Worm (Caenorhabditis elegans): ENCODE data around the gene doxa-1.

doxa-1 gene

DNA sequence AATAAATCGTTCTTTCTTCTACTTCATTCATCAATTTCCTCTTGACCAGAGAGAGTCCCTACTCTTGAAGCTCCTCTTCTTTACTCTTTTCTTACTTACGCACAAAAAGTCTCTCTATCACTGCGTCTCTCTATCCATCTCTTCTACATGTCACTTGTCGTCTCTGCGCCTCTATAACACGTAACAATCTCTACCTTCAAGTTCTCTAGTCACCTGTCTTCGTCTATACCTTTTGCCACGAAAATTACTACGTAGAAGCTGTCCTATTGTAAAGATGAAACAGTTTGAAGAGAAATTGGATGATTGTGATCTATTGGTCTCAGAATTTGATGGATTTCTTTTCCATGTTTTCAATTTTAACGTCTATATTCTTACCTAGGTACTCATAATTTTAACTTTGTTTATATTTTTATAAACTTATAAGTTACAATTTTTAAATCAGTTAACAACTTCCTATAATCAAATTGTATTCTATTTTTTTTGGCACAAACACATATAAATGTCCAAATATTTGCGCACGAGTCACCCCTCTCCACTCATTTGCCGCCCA, 24.0 kb upstream of the doxa-1 start, which contains the start of gene C02D5.2 (continued):
- no peak for TF ChIP-seq elt-3 (tag; optimal IDR thresholded peaks at IDR 0.05)
- peak; percentile 45 for TF ChIP-seq fos-1 (tag; optimal IDR thresholded peaks at IDR 0.05)
- TF ChIP-seq nhr-77 (tag; optimal IDR thresholded peaks at IDR 0.05): no peak
- TF ChIP-seq peb-1 (tag; optimal IDR thresholded peaks at IDR 0.05): no peak
- peak; percentile 52 for TF ChIP-seq sma-9 (GFP tag; optimal IDR thresholded peaks at IDR 0.05)
- no peak for TF ChIP-seq sma-9 (tag; optimal IDR thresholded peaks at IDR 0.05)
- TF ChIP-seq nhr-10 (tag; optimal IDR thresholded peaks at IDR 0.05): no peak
- peak; percentile 64 for TF ChIP-seq C34F6.9 (tag; optimal IDR thresholded peaks at IDR 0.05)
- TF ChIP-seq nhr-237 (tag; optimal IDR thresholded peaks at IDR 0.05): no peak
- no peak for TF ChIP-seq Y55F3AM.14 (GFP tag; optimal IDR thresholded peaks at IDR 0.05)
- peak in 1 of 2 experiments; percentile 70 for TF ChIP-seq lsy-2 (tag; optimal IDR thresholded peaks at IDR 0.05)

DNA sequence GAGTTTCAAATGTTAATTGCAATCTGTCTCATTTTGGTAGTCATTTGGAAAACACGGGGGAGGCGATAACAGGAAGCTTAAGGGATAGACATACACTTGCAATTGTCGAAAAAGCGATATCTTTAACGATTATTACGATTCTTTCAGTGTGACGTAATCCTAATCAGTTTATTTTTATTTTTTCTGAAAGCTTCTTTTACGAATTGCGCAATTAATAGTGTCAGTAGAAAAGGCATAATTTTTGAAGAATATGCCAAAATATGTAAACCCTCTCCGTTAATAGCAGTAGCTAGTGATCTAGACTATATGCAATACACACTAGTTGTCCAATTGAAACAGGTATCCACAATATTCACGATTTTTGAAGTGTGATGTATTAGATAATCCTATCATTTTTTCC, 20.5 kb upstream of the doxa-1 start:
- TF ChIP-seq nhr-129 (tag; optimal IDR thresholded peaks at IDR 0.05): no peak
- no peak for TF ChIP-seq ama-1 (optimal IDR thresholded peaks at IDR 0.05)
- no peak for TF ChIP-seq nhr-10 (tag; optimal IDR thresholded peaks at IDR 0.05)
- TF ChIP-seq ceh-16 (tag; optimal IDR thresholded peaks at IDR 0.05): no peak
- TF ChIP-seq nhr-11 (tag; optimal IDR thresholded peaks at IDR 0.05): no peak
- TF ChIP-seq nhr-6 (tag; optimal IDR thresholded peaks at IDR 0.05): no peak
- TF ChIP-seq crh-2 (tag; optimal IDR thresholded peaks at IDR 0.05): no peak
- TF ChIP-seq lsy-2 (tag; optimal IDR thresholded peaks at IDR 0.05): no peak
- TF ChIP-seq snpc-4 (tag; optimal IDR thresholded peaks at IDR 0.05): no peak
- TF ChIP-seq nhr-12 (tag; optimal IDR thresholded peaks at IDR 0.05): no peak
- no peak for TF ChIP-seq gmeb-1 (tag; optimal IDR thresholded peaks at IDR 0.05)

DNA sequence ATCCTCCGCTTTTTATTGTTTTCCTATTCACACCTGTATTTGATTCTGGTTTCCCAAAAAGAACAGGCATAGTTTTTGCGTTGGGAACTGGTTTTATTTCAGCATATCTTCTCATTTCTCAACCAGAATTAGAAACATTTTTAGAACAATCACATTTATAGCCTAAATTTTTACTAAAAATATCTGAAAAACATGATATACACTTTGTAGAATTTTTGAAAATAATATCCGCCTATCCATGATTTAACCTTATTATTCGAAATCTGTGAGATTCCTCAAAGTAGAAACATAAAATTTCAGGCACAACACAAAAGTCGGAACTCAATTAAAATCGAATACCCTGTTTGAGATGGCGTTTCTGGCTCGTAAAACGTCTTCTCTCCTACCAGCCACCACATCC, 20.1 kb upstream of the doxa-1 start, which contains the start of gene acdh-6:
TSS of gene acdh-6 (plus strand) at position 301 of the 400 bp plus-strand sequence.
- TF ChIP-seq nhr-129 (tag; optimal IDR thresholded peaks at IDR 0.05) (no peak), mbf-1 (tag; optimal IDR thresholded peaks at IDR 0.05) (no peak), zag-1 (tag; optimal IDR thresholded peaks at IDR 0.05) (no peak), fos-1 (tag; optimal IDR thresholded peaks at IDR 0.05) (no peak), dmd-4 (tag; optimal IDR thresholded peaks at IDR 0.05) (no peak)

DNA sequence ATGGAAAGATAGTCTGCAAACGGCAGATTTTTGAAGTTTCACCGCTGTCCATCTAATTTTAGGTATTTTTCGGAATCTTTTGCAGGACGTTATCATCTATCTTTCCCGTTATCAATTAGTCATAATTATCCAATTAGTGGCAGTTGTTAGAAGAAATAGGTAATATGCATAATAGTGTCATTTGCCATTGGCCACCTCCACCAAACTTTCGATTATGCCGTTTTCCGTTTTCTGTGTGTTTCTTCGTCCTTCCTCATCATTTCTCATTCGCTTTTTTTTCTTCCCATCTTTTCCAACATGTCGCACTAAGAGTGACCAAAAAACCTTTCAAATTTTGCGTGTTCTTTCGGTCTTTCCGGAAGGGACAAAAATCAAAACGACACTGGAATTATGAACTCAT, 16.5 kb upstream of the doxa-1 start:
- TF ChIP-seq nhr-237 (tag; optimal IDR thresholded peaks at IDR 0.05): no peak
- no peak for TF ChIP-seq elt-3 (tag; optimal IDR thresholded peaks at IDR 0.05)
- TF ChIP-seq nhr-21 (tag; optimal IDR thresholded peaks at IDR 0.05): no peak
- no peak for TF ChIP-seq elt-1 (tag; optimal IDR thresholded peaks at IDR 0.05)
- TF ChIP-seq peb-1 (tag; optimal IDR thresholded peaks at IDR 0.05): no peak
- no peak for TF ChIP-seq ztf-4 (tag; optimal IDR thresholded peaks at IDR 0.05)
- TF ChIP-seq mbf-1 (tag; optimal IDR thresholded peaks at IDR 0.05): no peak
- TF ChIP-seq zag-1 (tag; optimal IDR thresholded peaks at IDR 0.05): no peak
- TF ChIP-seq egl-27 (tag; optimal IDR thresholded peaks at IDR 0.05): no peak
- no peak for TF ChIP-seq mab-5 (tag; optimal IDR thresholded peaks at IDR 0.05)

DNA sequence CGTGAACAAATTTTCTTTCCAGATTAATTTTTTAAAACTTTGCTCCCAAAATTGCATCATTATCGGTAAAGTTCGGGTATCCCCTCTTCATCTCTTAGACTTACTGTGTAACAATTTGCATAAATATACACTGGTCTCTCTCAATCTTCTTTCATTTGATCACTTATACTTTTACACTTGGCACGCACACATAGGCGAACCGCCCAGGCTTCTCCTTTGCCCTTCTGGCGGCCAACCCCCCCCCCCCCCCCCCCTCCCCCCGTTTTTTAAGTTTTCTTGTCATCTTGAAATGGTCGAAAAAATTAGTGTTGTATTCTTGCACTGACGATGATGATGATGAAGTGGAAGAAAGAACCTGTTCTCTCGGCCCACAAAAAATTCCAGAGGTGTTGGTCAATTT, 10.6 kb upstream of the doxa-1 start:
- TF ChIP-seq zag-1 (tag; optimal IDR thresholded peaks at IDR 0.05): no peak
- no peak for TF ChIP-seq C34F6.9 (tag; optimal IDR thresholded peaks at IDR 0.05)
- TF ChIP-seq blmp-1 (tag; optimal IDR thresholded peaks at IDR 0.05; ENCODE audit: insufficient read depth): no peak
- no peak for TF ChIP-seq lsy-2 (tag; optimal IDR thresholded peaks at IDR 0.05)
- no peak for TF ChIP-seq dmd-4 (tag; optimal IDR thresholded peaks at IDR 0.05)
- TF ChIP-seq mbf-1 (tag; optimal IDR thresholded peaks at IDR 0.05): no peak
- no peak for TF ChIP-seq nhr-11 (tag; optimal IDR thresholded peaks at IDR 0.05)
- TF ChIP-seq fos-1 (tag; optimal IDR thresholded peaks at IDR 0.05): no peak
- TF ChIP-seq elt-1 (tag; optimal IDR thresholded peaks at IDR 0.05): no peak
- TF ChIP-seq nhr-23 (tag; optimal IDR thresholded peaks at IDR 0.05): no peak
- no peak for TF ChIP-seq unc-39 (tag; optimal IDR thresholded peaks at IDR 0.05)

DNA sequence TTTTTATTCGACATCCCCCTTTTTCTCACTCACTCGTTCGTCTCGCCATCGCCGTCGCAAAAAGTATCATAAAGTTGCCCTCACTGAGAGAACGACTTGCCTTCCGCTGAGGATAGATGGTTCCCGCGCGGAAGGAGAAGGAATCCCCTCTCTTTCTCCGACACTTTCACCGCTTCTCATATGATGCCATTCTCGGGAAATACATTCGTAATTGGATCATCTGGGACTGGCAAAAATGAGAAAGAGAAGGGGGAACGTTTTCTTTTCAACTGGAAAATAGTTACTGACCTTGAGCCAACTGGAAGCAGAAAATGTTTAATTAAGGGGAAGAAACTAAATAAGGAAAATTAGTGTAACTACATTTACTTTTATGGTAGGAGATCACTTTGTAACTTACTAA, 9.1 kb upstream of the doxa-1 start:
- TF ChIP-seq nhr-25 (tag; optimal IDR thresholded peaks at IDR 0.05) (peak; percentile 35), nhr-129 (tag; optimal IDR thresholded peaks at IDR 0.05) (no peak), sma-9 (GFP tag; optimal IDR thresholded peaks at IDR 0.05) (no peak), sma-9 (tag; optimal IDR thresholded peaks at IDR 0.05) (no peak), blmp-1 (tag; optimal IDR thresholded peaks at IDR 0.05; ENCODE audit: insufficient read depth) (peak; percentile 49)
